Fruit fly (Drosophila melanogaster) whole organism, wandering third instar larva: ENCODE measurements around the gene EMC3.

Source experiments
- Jra ChIP-seq: sonication (Bioruptor generic); optimal IDR thresholded peaks from 2 replicates; lab custom pipeline; 2016; ENCODE audit warnings: missing biosample characterization, missing genetic modification characterization
- Mio ChIP-seq: sonication (Bioruptor generic); optimal IDR thresholded peaks from 2 replicates; lab custom pipeline; 2016; ENCODE audit warnings: missing biosample characterization, missing genetic modification characterization
- foxo ChIP-seq, 2 experiments: fragments of 200-800 bp; sonication (Bioruptor generic); optimal IDR thresholded peaks; 2 replicates in 1 of 2; 3 replicates in 1 of 2; lab custom pipeline; 2016 to 2017; ENCODE audit warnings: missing biosample characterization in 2 of 2, missing genetic modification characterization in 2 of 2
- pan ChIP-seq: fragments of >200 bp; optimal IDR thresholded peaks from 2 replicates; lab custom pipeline; 2017

- TF ChIP-seq Mio (GFP tag; lab: Kevin White, UChicago) (no peak), pan (no peak), Jra (GFP tag; lab: Kevin White, UChicago) (no peak), foxo (GFP tag; optimal IDR thresholded peaks at IDR 0.05; lab: Kevin White, UChicago) (no peak)
Observed at dm6 chr2L:10753618-10754017, 21.4 kb upstream of the EMC3 start.
